Worm (Caenorhabditis elegans) whole organism, L1 larva: ENCODE measurements around the gene Y55B1BL.1.

Source experiments
- Y116A8C.19 ChIP-seq: sonication (generic microtip); optimal IDR thresholded peaks from 2 replicates; lab custom pipeline; 2016; ENCODE audit warnings: missing compliant biosample characterization, missing genetic modification characterization, borderline replicate concordance
- ama-1 ChIP-seq: fragments of 150-350 bp; optimal IDR thresholded peaks from 2 replicates; lab custom pipeline; 2014
- blmp-1 ChIP-seq: fragments of 150-350 bp; optimal IDR thresholded peaks from 2 replicates; lab custom pipeline; 2014; ENCODE audit warnings: missing biosample characterization, missing genetic modification characterization
- egl-27 ChIP-seq, 2 experiments: fragments of 150-350 bp in 1 of 2; sonication (generic microtip); optimal IDR thresholded peaks; 3 replicates each; lab custom pipeline; 2017 to 2018; ENCODE audit warnings: missing biosample characterization in 2 of 2, missing genetic modification characterization in 2 of 2, missing genetic modification reagents in 2 of 2
- jun-1 ChIP-seq: fragments of 150-350 bp; optimal IDR thresholded peaks from 2 replicates; lab custom pipeline; 2014; ENCODE audit warnings: missing biosample characterization, missing genetic modification reagents, missing genetic modification characterization
- lin-13 ChIP-seq: fragments of 150-350 bp; optimal IDR thresholded peaks from 2 replicates; lab custom pipeline; 2014; ENCODE audit warnings: missing biosample characterization, missing genetic modification reagents, missing genetic modification characterization
- lin-14 ChIP-seq: fragments of 200-800 bp; sonication (Bioruptor generic); optimal IDR thresholded peaks from 2 replicates; lab custom pipeline; 2018; ENCODE audit warnings: mild to moderate bottlenecking, missing genetic modification characterization, moderate library complexity, missing compliant biosample characterization
- mef-2 ChIP-seq: fragments of 150-350 bp; optimal IDR thresholded peaks from 2 replicates; lab custom pipeline; 2014; ENCODE audit warnings: missing biosample characterization, missing genetic modification characterization
- nhr-76 ChIP-seq: sonication (generic microtip); optimal IDR thresholded peaks from 2 replicates; lab custom pipeline; 2017; ENCODE audit warnings: missing biosample characterization, missing genetic modification characterization
- pax-3 ChIP-seq: fragments of 200-800 bp; sonication (Bioruptor generic); optimal IDR thresholded peaks from 2 replicates; lab custom pipeline; 2018; ENCODE audit warnings: mild to moderate bottlenecking, missing genetic modification characterization, moderate library complexity, missing compliant biosample characterization
- pqm-1 ChIP-seq: sonication (generic microtip); optimal IDR thresholded peaks from 3 replicates; lab custom pipeline; 2017; ENCODE audit warnings: missing biosample characterization, missing genetic modification characterization
- unc-62 ChIP-seq: fragments of 150-350 bp; optimal IDR thresholded peaks from 2 replicates; lab custom pipeline; 2014; ENCODE audit warnings: missing biosample characterization, missing genetic modification reagents, missing genetic modification characterization
- ztf-4 ChIP-seq: fragments of 150-350 bp; optimal IDR thresholded peaks from 2 replicates; lab custom pipeline; 2014; ENCODE audit warnings: missing biosample characterization, missing genetic modification characterization

ce11 chrIII:402168-402813, at the start of gene Y55B1BL.1, which contains the start of gene Y55B1BL.2:
- TF ChIP-seq blmp-1 (tag; lab: Kevin White, UChicago) (peak; percentile 43), pqm-1 (tag; lab: Kevin White, UChicago) (no peak), egl-27 (tag; optimal IDR thresholded peaks at IDR 0.05; lab: Kevin White, UChicago) (no peak), lin-14 (GFP tag; lab: Kevin White, UChicago) (no peak), pax-3 (tag; lab: Kevin White, UChicago) (no peak), unc-62 (no peak), jun-1 (tag; lab: Kevin White, UChicago) (no peak), ztf-4 (tag; lab: Kevin White, UChicago) (no peak), ama-1 (no peak), lin-13 (no peak), mef-2 (tag; lab: Kevin White, UChicago) (no peak), nhr-76 (tag; lab: Kevin White, UChicago) (no peak), Y116A8C.19 (tag; lab: Kevin White, UChicago) (no peak)
